Fruit fly (Drosophila melanogaster): Measurements from ENCODE around the gene CG3609.

The CG3609 gene

dm6 chr2L:2420490-2420889 lies 46.1 kb upstream of the CG3609 start, which contains the start of gene CG9886 (continued):
- TF ChIP-seq stwl (tag; optimal IDR thresholded peaks at IDR 0.05) = peak; percentile 89
- TF ChIP-seq CG14050 (GFP tag; IDR thresholded peaks at IDR 0.05) = no peak; the same call in 2 of the 3 replicates
- peak; percentile 15; the same call in 1 of the 2 replicates for TF ChIP-seq Adf1 (GFP tag; IDR thresholded peaks at IDR 0.05)
- peak; percentile 59 for TF ChIP-seq oc (tag; optimal IDR thresholded peaks at IDR 0.05)
- TF ChIP-seq CG18476 (GFP tag; optimal IDR thresholded peaks at IDR 0.05) = peak; percentile 49
- no peak for TF ChIP-seq tna (GFP tag; IDR thresholded peaks at IDR 0.05; ENCODE audit: partially characterized antibody)
- TF ChIP-seq chm (GFP tag; IDR thresholded peaks at IDR 0.05) = no peak
- TF ChIP-seq cwo (GFP tag; optimal IDR thresholded peaks at IDR 0.05) = peak; percentile 0
- peak; percentile 83 for TF ChIP-seq CG13424 (tag; optimal IDR thresholded peaks at IDR 0.05)
- TF ChIP-seq CG10654 (GFP tag; optimal IDR thresholded peaks at IDR 0.05) = peak; percentile 41
- no peak for TF ChIP-seq sr (GFP tag; IDR thresholded peaks at IDR 0.05)
- TF ChIP-seq crol (GFP tag; IDR thresholded peaks at IDR 0.05) = no peak
- TF ChIP-seq tll (GFP tag; optimal IDR thresholded peaks at IDR 0.05) = peak in 1 of 2 experiments; percentile 6
- no peak for TF ChIP-seq CG8281 (tag; optimal IDR thresholded peaks at IDR 0.05)
- no peak for TF ChIP-seq pnt (GFP tag; optimal IDR thresholded peaks at IDR 0.05)
- no peak for TF ChIP-seq CG17802 (tag; optimal IDR thresholded peaks at IDR 0.05)
- peak; percentile 78 for TF ChIP-seq E2f2 (GFP tag; IDR thresholded peaks at IDR 0.05)
- peak in 1 of 2 experiments; percentile 17 for TF ChIP-seq Eip74EF (GFP tag; optimal IDR thresholded peaks at IDR 0.05)
- no peak for TF ChIP-seq Mrtf (GFP tag; IDR thresholded peaks at IDR 0.05)
- TF ChIP-seq CG17186 (GFP tag; optimal IDR thresholded peaks at IDR 0.05) = peak; percentile 6
- no peak for TF ChIP-seq CG6272 (GFP tag; IDR thresholded peaks at IDR 0.05)
- peak; percentile 33 for TF ChIP-seq CG4820 (GFP tag; optimal IDR thresholded peaks at IDR 0.05)
- TF ChIP-seq btn (GFP tag; optimal IDR thresholded peaks at IDR 0.05) = no peak
- peak in 1 of 2 experiments; percentile 38 for TF ChIP-seq chif (GFP tag; optimal IDR thresholded peaks at IDR 0.05)
- TF ChIP-seq CG7556 (GFP tag; optimal IDR thresholded peaks at IDR 0.05) = peak; percentile 57
- peak; percentile 68 for TF ChIP-seq CG10979 (tag; optimal IDR thresholded peaks at IDR 0.05)
- no peak for TF ChIP-seq jigr1 (GFP tag; IDR thresholded peaks at IDR 0.05)
- TF ChIP-seq Ssrp (tag; optimal IDR thresholded peaks at IDR 0.05) = peak; percentile 67
- no peak for TF ChIP-seq Poxn (GFP tag; IDR thresholded peaks at IDR 0.05)
- peak; percentile 10 for TF ChIP-seq CG6254 (GFP tag; optimal IDR thresholded peaks at IDR 0.05)
- no peak for TF ChIP-seq rib (GFP tag; IDR thresholded peaks at IDR 0.05)
- TF ChIP-seq Chrac-16 (GFP tag; optimal IDR thresholded peaks at IDR 0.05) = peak; percentile 68
- TF ChIP-seq lbe (GFP tag; optimal IDR thresholded peaks at IDR 0.05) = no peak
- peak; percentile 52 for TF ChIP-seq CG12299 (tag; optimal IDR thresholded peaks at IDR 0.05)
- no peak for TF ChIP-seq Doc2 (GFP tag; IDR thresholded peaks at IDR 0.05)
- peak; percentile 77 for TF ChIP-seq Fer1 (GFP tag; optimal IDR thresholded peaks at IDR 0.05)
- TF ChIP-seq CG30403 (GFP tag; optimal IDR thresholded peaks at IDR 0.05) = peak; percentile 77
- peak; percentile 82 for TF ChIP-seq CG17361 (GFP tag; IDR thresholded peaks at IDR 0.05)
- TF ChIP-seq CG33213 (GFP tag; optimal IDR thresholded peaks at IDR 0.05) = no peak
- peak; percentile 72 for TF ChIP-seq CG15601 (tag; optimal IDR thresholded peaks at IDR 0.05)
- no peak for TF ChIP-seq dimm (GFP tag; IDR thresholded peaks at IDR 0.05)
- TF ChIP-seq ap (GFP tag; IDR thresholded peaks at IDR 0.05) = 0 out of 2 replicates have a peak, but pooled peaks have one; percentile 22
- TF ChIP-seq odd (GFP tag; optimal IDR thresholded peaks at IDR 0.05) = peak; percentile 35
- no peak for TF ChIP-seq Side (GFP tag; optimal IDR thresholded peaks at IDR 0.05)
- peak; percentile 23 for TF ChIP-seq org-1 (GFP tag; optimal IDR thresholded peaks at IDR 0.05)
- TF ChIP-seq toy (GFP tag; IDR thresholded peaks at IDR 0.05) = no peak
- no peak for TF ChIP-seq CG14860 (GFP tag; IDR thresholded peaks at IDR 0.05; ENCODE audit: partially characterized antibody)
- no peak for TF ChIP-seq fd64A (GFP tag; optimal IDR thresholded peaks at IDR 0.05)
- no peak for TF ChIP-seq shn (GFP tag; optimal IDR thresholded peaks at IDR 0.05)
- no peak for TF ChIP-seq ase (GFP tag; IDR thresholded peaks at IDR 0.05)
- TF ChIP-seq GATAe (GFP tag; conservative IDR thresholded peaks at IDR 0.05) = no peak
